Worm (Caenorhabditis elegans): ENCODE data around the gene dot-1.2.

DNA sequence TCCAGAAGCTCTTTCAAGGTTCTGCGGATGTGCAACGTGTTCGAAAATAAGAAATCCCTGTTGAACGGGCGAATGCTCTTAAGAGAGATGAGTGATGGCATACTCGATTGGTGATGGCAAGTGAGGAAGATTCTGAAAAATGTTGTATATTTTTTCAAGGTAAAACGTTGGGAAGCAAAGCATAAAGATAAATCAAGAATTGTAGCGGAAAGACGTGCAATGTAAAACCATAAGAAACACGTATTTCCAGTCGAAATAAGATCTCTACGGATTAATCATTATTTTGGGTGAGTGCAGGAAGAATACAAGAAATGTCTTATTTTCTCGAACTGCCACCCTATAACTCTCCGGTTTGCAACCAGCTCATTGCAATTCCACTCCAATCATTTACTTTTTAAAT lies at the start of gene dot-1.2:
- TF ChIP-seq ceh-24 (tag; optimal IDR thresholded peaks at IDR 0.05) (no peak), syd-9 (tag; optimal IDR thresholded peaks at IDR 0.05) (no peak), elt-2 (tag; optimal IDR thresholded peaks at IDR 0.05) (no peak), Y22D7AL.16 (tag; optimal IDR thresholded peaks at IDR 0.05) (no peak), pha-2 (tag; optimal IDR thresholded peaks at IDR 0.05) (no peak), unc-42 (tag; optimal IDR thresholded peaks at IDR 0.05) (no peak), nfya-1 (tag; optimal IDR thresholded peaks at IDR 0.05) (no peak), madf-2 (tag; optimal IDR thresholded peaks at IDR 0.05) (no peak), nhr-11 (tag; optimal IDR thresholded peaks at IDR 0.05) (no peak), fkh-10 (GFP tag; optimal IDR thresholded peaks at IDR 0.05) (no peak), ama-1 (optimal IDR thresholded peaks at IDR 0.05) (no peak)

Measured in whole organism, late embryonic.